Worm (Caenorhabditis elegans) whole organism, late embryonic: ENCODE measurements around the gene C31E10.5.

Source experiments
- C08G9.2 ChIP-seq: sonication (generic microtip); optimal IDR thresholded peaks from 2 replicates; lab custom pipeline; 2016; ENCODE audit warnings: mild to moderate bottlenecking, missing genetic modification characterization, moderate library complexity, missing compliant biosample characterization
- K02D7.2 ChIP-seq: sonication (generic microtip); optimal IDR thresholded peaks from 2 replicates; lab custom pipeline; 2017; ENCODE audit warnings: mild to moderate bottlenecking, missing genetic modification characterization, missing compliant biosample characterization
- K09A11.1 ChIP-seq: sonication (generic microtip); optimal IDR thresholded peaks from 2 replicates; lab custom pipeline; 2017; ENCODE audit warnings: antibody characterized with exemption, mild to moderate bottlenecking, missing genetic modification characterization, missing compliant biosample characterization; ENCODE audit not compliant: insufficient read depth
- ahr-1 ChIP-seq: sonication (generic microtip); optimal IDR thresholded peaks from 2 replicates; lab custom pipeline; 2016; ENCODE audit warnings: missing genetic modification characterization, missing compliant biosample characterization
- ama-1 ChIP-seq: fragments of 150-350 bp; optimal IDR thresholded peaks from 2 replicates; lab custom pipeline; 2014
- ceh-18 ChIP-seq: sonication (generic microtip); optimal IDR thresholded peaks from 2 replicates; lab custom pipeline; 2016; ENCODE audit warnings: missing genetic modification characterization, missing compliant biosample characterization
- ceh-19 ChIP-seq: fragments of 200-800 bp; sonication (Bioruptor generic); optimal IDR thresholded peaks from 2 replicates; lab custom pipeline; 2018; ENCODE audit warnings: mild to moderate bottlenecking, missing genetic modification characterization, missing compliant biosample characterization
- ceh-30 ChIP-seq: fragments of 150-350 bp; optimal IDR thresholded peaks from 2 replicates; lab custom pipeline; 2014; ENCODE audit warnings: missing biosample characterization, missing genetic modification characterization
- ceh-31 ChIP-seq: sonication (generic microtip); optimal IDR thresholded peaks from 2 replicates; lab custom pipeline; 2016; ENCODE audit warnings: missing genetic modification characterization, missing compliant biosample characterization
- ceh-34 ChIP-seq: sonication (generic microtip); optimal IDR thresholded peaks from 2 replicates; lab custom pipeline; 2016; ENCODE audit warnings: mild to moderate bottlenecking, missing genetic modification characterization, missing compliant biosample characterization
- ceh-48 ChIP-seq: sonication (generic microtip); optimal IDR thresholded peaks from 2 replicates; lab custom pipeline; 2016; ENCODE audit warnings: missing genetic modification characterization, inconsistent platforms, missing compliant biosample characterization
- ceh-6 ChIP-seq: fragments of 200-800 bp; sonication (Bioruptor generic); optimal IDR thresholded peaks from 2 replicates; lab custom pipeline; 2018; ENCODE audit warnings: mild to moderate bottlenecking, missing genetic modification characterization, missing compliant biosample characterization
- ceh-9 ChIP-seq: sonication (generic microtip); optimal IDR thresholded peaks from 2 replicates; lab custom pipeline; 2016; ENCODE audit warnings: mild to moderate bottlenecking, missing genetic modification characterization, inconsistent platforms, missing compliant biosample characterization
- che-1 ChIP-seq: sonication (generic microtip); optimal IDR thresholded peaks from 2 replicates; lab custom pipeline; 2016; ENCODE audit warnings: mild to moderate bottlenecking, missing genetic modification characterization, missing compliant biosample characterization
- dmd-4 ChIP-seq: sonication (generic microtip); optimal IDR thresholded peaks from 2 replicates; lab custom pipeline; 2016; ENCODE audit warnings: borderline replicate concordance, missing genetic modification characterization, missing compliant biosample characterization
- dve-1 ChIP-seq: sonication (generic microtip); optimal IDR thresholded peaks from 2 replicates; lab custom pipeline; 2017; ENCODE audit warnings: antibody characterized with exemption, mild to moderate bottlenecking, missing genetic modification characterization, missing compliant biosample characterization
- elt-2 ChIP-seq: sonication (generic microtip); optimal IDR thresholded peaks from 2 replicates; lab custom pipeline; 2016; ENCODE audit warnings: missing genetic modification reagents, missing genetic modification characterization, missing compliant biosample characterization
- elt-4 ChIP-seq: sonication (generic microtip); optimal IDR thresholded peaks from 2 replicates; lab custom pipeline; 2016; ENCODE audit warnings: missing genetic modification characterization, missing compliant biosample characterization
- ets-4 ChIP-seq: sonication (generic microtip); optimal IDR thresholded peaks from 2 replicates; lab custom pipeline; 2016; ENCODE audit warnings: missing genetic modification characterization, missing compliant biosample characterization
- eyg-1 ChIP-seq: sonication (generic microtip); optimal IDR thresholded peaks from 2 replicates; lab custom pipeline; 2016; ENCODE audit warnings: missing genotype, missing genetic modification characterization, missing compliant biosample characterization
- fax-1 ChIP-seq: sonication (generic microtip); optimal IDR thresholded peaks from 2 replicates; lab custom pipeline; 2016; ENCODE audit warnings: missing genotype, missing genetic modification characterization, missing compliant biosample characterization
- fkh-10 ChIP-seq: fragments of 150-350 bp; optimal IDR thresholded peaks from 2 replicates; lab custom pipeline; 2014; ENCODE audit warnings: missing biosample characterization, missing genetic modification reagents, missing genetic modification characterization
- fkh-6 ChIP-seq: sonication (generic microtip); optimal IDR thresholded peaks from 2 replicates; lab custom pipeline; 2016; ENCODE audit warnings: missing genetic modification characterization, missing compliant biosample characterization
- hlh-13 ChIP-seq: fragments of 200-800 bp; sonication (Bioruptor generic); optimal IDR thresholded peaks from 2 replicates; lab custom pipeline; 2018; ENCODE audit warnings: mild to moderate bottlenecking, missing genetic modification characterization, missing compliant biosample characterization
- hlh-30 ChIP-seq: sonication (generic microtip); optimal IDR thresholded peaks from 2 replicates; lab custom pipeline; 2017; ENCODE audit warnings: antibody characterized with exemption, missing genetic modification characterization, missing compliant biosample characterization; ENCODE audit not compliant: insufficient read depth
- hlh-6 ChIP-seq: sonication (generic microtip); optimal IDR thresholded peaks from 2 replicates; lab custom pipeline; 2016; ENCODE audit warnings: missing genotype, missing genetic modification characterization, missing compliant biosample characterization
- lin-11 ChIP-seq: fragments of 200-800 bp; sonication (Bioruptor generic); optimal IDR thresholded peaks from 2 replicates; lab custom pipeline; 2018; ENCODE audit warnings: mild to moderate bottlenecking, missing genetic modification characterization, missing compliant biosample characterization
- madf-2 ChIP-seq: sonication (generic microtip); optimal IDR thresholded peaks from 2 replicates; lab custom pipeline; 2017; ENCODE audit warnings: missing genetic modification characterization, missing compliant biosample characterization
- mec-3 ChIP-seq: sonication (generic microtip); optimal IDR thresholded peaks from 2 replicates; lab custom pipeline; 2016; ENCODE audit warnings: borderline replicate concordance, missing genetic modification characterization, missing compliant biosample characterization
- nfya-1 ChIP-seq: sonication (generic microtip); optimal IDR thresholded peaks from 2 replicates; lab custom pipeline; 2017; ENCODE audit warnings: missing genetic modification characterization, mild to moderate bottlenecking, missing compliant biosample characterization, antibody characterized with exemption, moderate library complexity
- npax-4 ChIP-seq: sonication (generic microtip); optimal IDR thresholded peaks from 2 replicates; lab custom pipeline; 2016; ENCODE audit warnings: missing genetic modification characterization, missing compliant biosample characterization
- odd-2 ChIP-seq: sonication (generic microtip); optimal IDR thresholded peaks from 2 replicates; lab custom pipeline; 2017; ENCODE audit warnings: antibody characterized with exemption, mild to moderate bottlenecking, missing genetic modification characterization, missing compliant biosample characterization
- pag-3 ChIP-seq: sonication (generic microtip); optimal IDR thresholded peaks from 2 replicates; lab custom pipeline; 2016; ENCODE audit warnings: missing compliant biosample characterization, missing genetic modification characterization, borderline replicate concordance
- pat-9 ChIP-seq: fragments of 200-800 bp; sonication (Bioruptor generic); optimal IDR thresholded peaks from 2 replicates; lab custom pipeline; 2018; ENCODE audit warnings: mild to moderate bottlenecking, missing genetic modification characterization, moderate library complexity, missing compliant biosample characterization
- pax-1 ChIP-seq: fragments of 150-350 bp; optimal IDR thresholded peaks from 2 replicates; lab custom pipeline; 2014; ENCODE audit warnings: missing biosample characterization, missing genetic modification characterization
- pqm-1 ChIP-seq: sonication (generic microtip); optimal IDR thresholded peaks from 2 replicates; lab custom pipeline; 2016; ENCODE audit warnings: missing genetic modification characterization, missing compliant biosample characterization
- pros-1 ChIP-seq: fragments of 150-350 bp; optimal IDR thresholded peaks from 2 replicates; lab custom pipeline; 2014; ENCODE audit warnings: missing biosample characterization, missing genetic modification reagents, missing genetic modification characterization
- ref-2 ChIP-seq: sonication (generic microtip); optimal IDR thresholded peaks from 2 replicates; lab custom pipeline; 2016; ENCODE audit warnings: missing genetic modification characterization, missing compliant biosample characterization
- sox-2 ChIP-seq: fragments of 200-800 bp; sonication (Bioruptor generic); IDR thresholded peaks from 2 replicates; pipeline ENCODE4 v1.3.6; 2022; ENCODE audit warnings: missing genetic modification reagents, missing genetic modification characterization, missing compliant biosample characterization
- syd-9 ChIP-seq: sonication (generic microtip); optimal IDR thresholded peaks from 2 replicates; lab custom pipeline; 2016; ENCODE audit warnings: mild to moderate bottlenecking, missing genetic modification characterization, moderate library complexity, missing compliant biosample characterization
- unc-3 ChIP-seq, 2 experiments: fragments of 200-800 bp in 1 of 2; sonication (Bioruptor generic) in 1 of 2; sonication (generic microtip) in 1 of 2; conservative IDR thresholded peaks in 1 of 2; optimal IDR thresholded peaks in 1 of 2; 2 replicates each; pipeline versions ENCODE4 v1.3.6 to Lab custom; 2016 to 2022; ENCODE audit warnings: missing compliant biosample characterization in 2 of 2, missing genetic modification characterization in 2 of 2, missing genetic modification reagents in 1 of 2
- unc-86 ChIP-seq: sonication (generic microtip); optimal IDR thresholded peaks from 2 replicates; lab custom pipeline; 2016; ENCODE audit warnings: missing genetic modification characterization, missing compliant biosample characterization

The C31E10.5 gene

ce11 chrX:13968292-13968691 is 27.3 kb downstream of the C31E10.5 start, which contains the start of gene pqn-39:
Gene pqn-39 (minus strand): TSS chrX:13968676.
- TF ChIP-seq ceh-30 (tag; lab: Kevin White, UChicago) = no peak
- TF ChIP-seq ceh-6 (GFP tag; lab: Kevin White, UChicago) = no peak
- no peak for TF ChIP-seq ceh-31 (tag; lab: Kevin White, UChicago)
- TF ChIP-seq dve-1 (tag; lab: Kevin White, UChicago) = no peak
- no peak for TF ChIP-seq pat-9
- TF ChIP-seq che-1 = no peak
- TF ChIP-seq hlh-30 (tag; lab: Kevin White, UChicago) = no peak
- TF ChIP-seq hlh-6 (tag; lab: Kevin White, UChicago) = no peak
- TF ChIP-seq fkh-10 (GFP tag; lab: Kevin White, UChicago) = no peak
- TF ChIP-seq lin-11 (tag; lab: Kevin White, UChicago) = no peak
- TF ChIP-seq nfya-1 (tag; lab: Kevin White, UChicago) = no peak
- TF ChIP-seq pag-3 = no peak
- no peak for TF ChIP-seq pros-1 (tag; lab: Kevin White, UChicago)
- no peak for TF ChIP-seq ceh-34 (tag; lab: Kevin White, UChicago)
- no peak for TF ChIP-seq odd-2
- no peak for TF ChIP-seq ceh-48
- no peak for TF ChIP-seq elt-4 (tag; lab: Kevin White, UChicago)
- no peak for TF ChIP-seq K02D7.2 (tag; lab: Kevin White, UChicago)
- TF ChIP-seq fax-1 (tag; lab: Kevin White, UChicago) = no peak
- TF ChIP-seq ceh-9 (tag; lab: Kevin White, UChicago) = no peak
- TF ChIP-seq, all 69 proteins: peak for 0

ce11 chrX:13963203-13963602 is 32.4 kb downstream of the C31E10.5 start, which contains the start of gene F48F7.3:
Gene F48F7.3 (plus strand): TSS chrX:13963503.
- TF ChIP-seq npax-4 (tag; lab: Kevin White, UChicago) = no peak

- TF ChIP-seq ama-1 (lab: Kevin White, UChicago) (no peak), pqm-1 (no peak), pag-3 (no peak), fkh-6 (tag; lab: Kevin White, UChicago) (no peak), npax-4 (tag; lab: Kevin White, UChicago) (no peak), elt-2 (tag; lab: Kevin White, UChicago) (no peak), dmd-4 (tag; lab: Kevin White, UChicago) (no peak), eyg-1 (tag; lab: Kevin White, UChicago) (no peak), ref-2 (no peak), ceh-18 (tag; lab: Kevin White, UChicago) (no peak), odd-2 (no peak), hlh-13 (no peak), ceh-6 (GFP tag; lab: Kevin White, UChicago) (no peak), ceh-19 (GFP tag; lab: Kevin White, UChicago) (no peak), dve-1 (tag; lab: Kevin White, UChicago) (no peak), C08G9.2 (tag; lab: Kevin White, UChicago) (no peak), madf-2 (no peak)
Observed at ce11 chrX:13959849-13960248, 35.8 kb downstream of the C31E10.5 start, which contains the start of gene syx-2. Gene syx-2 (plus strand): TSS chrX:13960149.

ce11 chrX:13959383-13959782 is 36.3 kb downstream of the C31E10.5 start:
- TF ChIP-seq pros-1 (tag; lab: Kevin White, UChicago) = no peak
- TF ChIP-seq mec-3 = no peak
- no peak for TF ChIP-seq ceh-34 (tag; lab: Kevin White, UChicago)
- no peak for TF ChIP-seq pax-1
- no peak for TF ChIP-seq elt-4 (tag; lab: Kevin White, UChicago)
- TF ChIP-seq syd-9 (tag; lab: Kevin White, UChicago) = no peak
- no peak for TF ChIP-seq ahr-1
- no peak for TF ChIP-seq elt-2 (tag; lab: Kevin White, UChicago)
- no peak for TF ChIP-seq unc-86
- no peak for TF ChIP-seq dmd-4 (tag; lab: Kevin White, UChicago)
- TF ChIP-seq K09A11.1 (tag; lab: Kevin White, UChicago) = no peak
- TF ChIP-seq hlh-30 (tag; lab: Kevin White, UChicago) = no peak
- TF ChIP-seq ets-4 (tag; lab: Kevin White, UChicago) = no peak
- TF ChIP-seq fkh-10 (GFP tag; lab: Kevin White, UChicago) = no peak
- TF ChIP-seq pqm-1 = no peak
- no peak for TF ChIP-seq hlh-6 (tag; lab: Kevin White, UChicago)
- no peak for TF ChIP-seq odd-2
- TF ChIP-seq unc-3 (GFP tag; conservative IDR thresholded peaks at IDR 0.05; lab: Robert Waterston, UW) = no peak
- TF ChIP-seq unc-3 (tag; optimal IDR thresholded peaks at IDR 0.05; lab: Kevin White, UChicago) = no peak
- TF ChIP-seq C08G9.2 (tag; lab: Kevin White, UChicago) = no peak
- TF ChIP-seq sox-2 = no peak
